Fruit fly (Drosophila melanogaster): ENCODE measurements around the gene CG3857.

- peak; percentile 34 for TF ChIP-seq psq (GFP tag; optimal IDR thresholded peaks at IDR 0.05)
- peak; percentile 42 to 50 for TF ChIP-seq Pdp1 (GFP tag; optimal IDR thresholded peaks at IDR 0.05)
- no peak for TF ChIP-seq Elba2 (GFP tag; optimal IDR thresholded peaks at IDR 0.05)
- no peak for TF ChIP-seq aop (GFP tag; IDR thresholded peaks at IDR 0.05)
- TF ChIP-seq Antp (GFP tag; optimal IDR thresholded peaks at IDR 0.05), result peak; percentile 64
- peak; percentile 53 for TF ChIP-seq Fer3 (tag; optimal IDR thresholded peaks at IDR 0.05)
- peak; percentile 34; the same call in 1 of the 2 replicates for TF ChIP-seq CG8765 (GFP tag; IDR thresholded peaks at IDR 0.05)
- peak; percentile 78 for TF ChIP-seq HLH54F (GFP tag; optimal IDR thresholded peaks at IDR 0.05)
- no peak for TF ChIP-seq pros (GFP tag; optimal IDR thresholded peaks at IDR 0.05)
- TF ChIP-seq CG2712 (tag; optimal IDR thresholded peaks at IDR 0.05), result peak; percentile 82
- peak; percentile 76 for TF ChIP-seq tx (GFP tag; optimal IDR thresholded peaks at IDR 0.05)
Observed at dm6 chrX:1984175-1984973, 44.5 kb upstream of the CG3857 start.

Measured in whole organism, embryonic.